Worm (Caenorhabditis elegans): ENCODE measurements around the gene rps-2.
A peak's percentile ranks its signal among the peaks of the same experiment; 100 is the strongest.
"Not testable (repeated sequence)": the region's sequence is repeated elsewhere in the genome, so short reads cannot be mapped to it uniquely, and the experiment has no call there.

ce11 chrIV:7946899-7947499 is 20.8 kb upstream of the rps-2 start, which contains the start of gene F20D12.12:
- TF ChIP-seq snpc-4, zag-1, daf-12, nhr-77, unc-62, R02D3.7, aly-2 (tag; optimal IDR thresholded peaks at IDR 0.05): not testable (repeated sequence)
- TF ChIP-seq nhr-28 (tag; optimal IDR thresholded peaks at IDR 0.05) (peak; percentile 4), lsy-2 (tag; optimal IDR thresholded peaks at IDR 0.05) (peak; percentile 70 to 96), unc-62 (GFP tag; optimal IDR thresholded peaks at IDR 0.05 in 1 of 2) (peak in 1 of 2 experiments; percentile 45), unc-130 (GFP tag; optimal IDR thresholded peaks at IDR 0.05) (peak; percentile 83)
